Worm (Caenorhabditis elegans) whole organism, young adult: Measurements from ENCODE around the gene hcp-2.

ENCODE experiments used
- C06A6.2 ChIP-seq: fragments of 200-800 bp; sonication (Bioruptor generic); conservative IDR thresholded peaks from 2 replicates; pipeline ENCODE4 v1.3.6; 2022; ENCODE audit warnings: missing genetic modification characterization, missing compliant biosample characterization
- F23B12.7 ChIP-seq: sonication (generic microtip); optimal IDR thresholded peaks from 2 replicates; lab custom pipeline; 2017; ENCODE audit warnings: missing genetic modification characterization, mild to moderate bottlenecking, missing compliant biosample characterization, antibody characterized with exemption, moderate library complexity; ENCODE audit not compliant: insufficient read depth
- F33H1.4 ChIP-seq: fragments of 200-800 bp; sonication (Bioruptor generic); IDR thresholded peaks from 2 replicates; pipeline ENCODE4 v1.3.6; 2022; ENCODE audit warnings: missing genetic modification reagents, missing genetic modification characterization, missing compliant biosample characterization
- F39B2.1 ChIP-seq: fragments of 200-800 bp; sonication (Bioruptor generic); IDR thresholded peaks from 2 replicates; pipeline ENCODE4 v1.3.6; 2022; ENCODE audit warnings: missing genetic modification reagents, missing genetic modification characterization, missing compliant biosample characterization
- F52B5.7 ChIP-seq: sonication (generic microtip); optimal IDR thresholded peaks from 2 replicates; lab custom pipeline; 2016; ENCODE audit warnings: mild to moderate bottlenecking, missing genetic modification characterization, missing compliant biosample characterization
- F57C9.4 ChIP-seq: sonication (generic microtip); optimal IDR thresholded peaks from 2 replicates; lab custom pipeline; 2017; ENCODE audit warnings: mild to moderate bottlenecking, missing genetic modification characterization, missing compliant biosample characterization
- K12H6.12 ChIP-seq: fragments of 200-800 bp; sonication (Bioruptor generic); optimal IDR thresholded peaks from 2 replicates; lab custom pipeline; 2018; ENCODE audit warnings: mild to moderate bottlenecking, missing genetic modification characterization, missing compliant biosample characterization
- T26A5.8 ChIP-seq: sonication (generic microtip); optimal IDR thresholded peaks from 2 replicates; lab custom pipeline; 2016; ENCODE audit warnings: missing genetic modification characterization, missing compliant biosample characterization
- Y53F4B.3 ChIP-seq: fragments of 200-800 bp; sonication (Bioruptor generic); IDR thresholded peaks from 2 replicates; pipeline ENCODE4 v1.3.6; 2022; ENCODE audit warnings: missing genetic modification reagents, missing genetic modification characterization, missing compliant biosample characterization
- ama-1 ChIP-seq, 3 experiments: fragments of 150-350 bp in 1 of 3; sonication (generic microtip) in 2 of 3; optimal IDR thresholded peaks; 2 replicates each; lab custom pipeline; 2014 to 2018; ENCODE audit warnings: missing biosample characterization in 2 of 3, missing genetic modification characterization in 2 of 3, missing genetic modification reagents in 2 of 3
- aptf-3 ChIP-seq: fragments of 200-800 bp; sonication (Bioruptor generic); IDR thresholded peaks from 2 replicates; pipeline ENCODE4 v1.3.6; 2022; ENCODE audit warnings: missing genetic modification characterization, missing compliant biosample characterization
- attf-5 ChIP-seq: fragments of 200-800 bp; sonication (Bioruptor generic); optimal IDR thresholded peaks from 2 replicates; lab custom pipeline; 2018; ENCODE audit warnings: mild to moderate bottlenecking, missing genetic modification characterization, missing compliant biosample characterization
- ccch-3 ChIP-seq: fragments of 200-800 bp; sonication (Bioruptor generic); optimal IDR thresholded peaks from 2 replicates; lab custom pipeline; 2018; ENCODE audit warnings: mild to moderate bottlenecking, missing genetic modification characterization, missing compliant biosample characterization
- ceh-100 ChIP-seq: fragments of 200-800 bp; sonication (Bioruptor generic); IDR thresholded peaks from 2 replicates; pipeline ENCODE4 v1.3.6; 2022; ENCODE audit warnings: missing genetic modification reagents, missing genetic modification characterization, missing compliant biosample characterization
- ceh-27 ChIP-seq: fragments of 200-800 bp; sonication (Bioruptor generic); optimal IDR thresholded peaks from 2 replicates; lab custom pipeline; 2018; ENCODE audit warnings: mild to moderate bottlenecking, missing genetic modification characterization, moderate library complexity, missing compliant biosample characterization
- ceh-58 ChIP-seq: fragments of 200-800 bp; sonication (Bioruptor generic); IDR thresholded peaks from 2 replicates; pipeline ENCODE4 v1.3.6; 2022; ENCODE audit warnings: missing genetic modification characterization, missing compliant biosample characterization
- chd-7 ChIP-seq: sonication (generic microtip); optimal IDR thresholded peaks from 2 replicates; lab custom pipeline; 2016; ENCODE audit warnings: mild to moderate bottlenecking, missing genetic modification characterization, moderate library complexity, missing compliant biosample characterization
- dpl-1 ChIP-seq: fragments of 150-350 bp; optimal IDR thresholded peaks from 2 replicates; lab custom pipeline; 2014; ENCODE audit warnings: missing biosample characterization, missing genetic modification reagents, missing genetic modification characterization
- egrh-3 ChIP-seq: fragments of 200-800 bp; sonication (Bioruptor generic); IDR thresholded peaks from 2 replicates; pipeline ENCODE4 v1.3.6; 2022; ENCODE audit warnings: missing genetic modification reagents, missing genetic modification characterization, missing compliant biosample characterization
- fkh-3 ChIP-seq: sonication (generic microtip); optimal IDR thresholded peaks from 2 replicates; lab custom pipeline; 2016; ENCODE audit warnings: mild to moderate bottlenecking, missing genetic modification characterization, missing compliant biosample characterization
- gei-17 ChIP-seq: fragments of 200-800 bp; sonication (Bioruptor generic); optimal IDR thresholded peaks from 2 replicates; lab custom pipeline; 2018; ENCODE audit warnings: mild to moderate bottlenecking, missing genetic modification characterization, missing compliant biosample characterization
- him-1 ChIP-seq: sonication (generic microtip); optimal IDR thresholded peaks from 2 replicates; lab custom pipeline; 2016; ENCODE audit warnings: missing genotype, missing genetic modification reagents, missing genetic modification characterization, missing compliant biosample characterization
- hmg-1.2 ChIP-seq: fragments of 200-800 bp; sonication (Bioruptor generic); IDR thresholded peaks from 2 replicates; pipeline ENCODE4 v1.3.6; 2022; ENCODE audit warnings: missing genetic modification reagents, missing genetic modification characterization, missing compliant biosample characterization
- hrde-1 ChIP-seq: sonication (generic microtip); optimal IDR thresholded peaks from 2 replicates; lab custom pipeline; 2016; ENCODE audit warnings: missing genetic modification characterization, mild to moderate bottlenecking, missing compliant biosample characterization, moderate library complexity, missing genotype, missing genetic modification reagents, borderline replicate concordance
- let-526 ChIP-seq: fragments of 200-800 bp; sonication (Bioruptor generic); IDR thresholded peaks from 2 replicates; pipeline ENCODE4 v1.3.6; 2022; ENCODE audit warnings: missing genetic modification reagents, missing genetic modification characterization, missing compliant biosample characterization
- let-607 ChIP-seq, 2 experiments: fragments of 200-800 bp in 1 of 2; sonication (Bioruptor generic) in 1 of 2; sonication (generic microtip) in 1 of 2; optimal IDR thresholded peaks; 2 replicates each; lab custom pipeline; 2016 to 2018; ENCODE audit warnings: mild to moderate bottlenecking in 2 of 2, missing compliant biosample characterization in 2 of 2, missing genetic modification characterization in 2 of 2, moderate library complexity in 2 of 2, missing genotype in 1 of 2
- lin-40 ChIP-seq: sonication (generic microtip); optimal IDR thresholded peaks from 2 replicates; lab custom pipeline; 2016; ENCODE audit warnings: missing genetic modification characterization, mild to moderate bottlenecking, missing compliant biosample characterization, missing genotype, missing genetic modification reagents
- lsl-1 ChIP-seq: fragments of 200-800 bp; sonication (Bioruptor generic); optimal IDR thresholded peaks from 2 replicates; lab custom pipeline; 2018; ENCODE audit warnings: mild to moderate bottlenecking, missing genetic modification characterization, moderate library complexity, missing compliant biosample characterization
- madf-6 ChIP-seq: fragments of 200-800 bp; sonication (Bioruptor generic); IDR thresholded peaks from 2 replicates; pipeline ENCODE4 v1.3.6; 2022; ENCODE audit warnings: missing genetic modification reagents, missing genetic modification characterization, missing compliant biosample characterization
- mcd-1 ChIP-seq: fragments of 200-800 bp; sonication (Bioruptor generic); IDR thresholded peaks from 2 replicates; pipeline ENCODE4 v1.3.6; 2022; ENCODE audit warnings: missing genetic modification reagents, missing genetic modification characterization, missing compliant biosample characterization
- nfya-1 ChIP-seq: sonication (generic microtip); optimal IDR thresholded peaks from 2 replicates; lab custom pipeline; 2017; ENCODE audit warnings: antibody characterized with exemption, missing compliant biosample characterization, missing genetic modification characterization, borderline replicate concordance; ENCODE audit not compliant: insufficient read depth
- nfya-2 ChIP-seq: fragments of 200-800 bp; sonication (Bioruptor generic); IDR thresholded peaks from 2 replicates; pipeline ENCODE4 v1.3.6; 2022; ENCODE audit warnings: missing genetic modification reagents, missing genetic modification characterization, missing compliant biosample characterization
- nfyb-1 ChIP-seq: fragments of 200-800 bp; sonication (Bioruptor generic); IDR thresholded peaks from 2 replicates; pipeline ENCODE4 v1.3.6; 2022; ENCODE audit warnings: missing genetic modification reagents, missing genetic modification characterization, missing compliant biosample characterization
- nhr-179 ChIP-seq: sonication (generic microtip); optimal IDR thresholded peaks from 2 replicates; lab custom pipeline; 2016; ENCODE audit warnings: mild to moderate bottlenecking, missing genetic modification characterization, missing compliant biosample characterization
- nhr-80 ChIP-seq: sonication (generic microtip); optimal IDR thresholded peaks from 2 replicates; lab custom pipeline; 2016; ENCODE audit warnings: missing genetic modification characterization, missing compliant biosample characterization
- repo-1 ChIP-seq: sonication (generic microtip); optimal IDR thresholded peaks from 2 replicates; lab custom pipeline; 2017; ENCODE audit warnings: mild to moderate bottlenecking, missing genetic modification characterization, missing compliant biosample characterization
- snpc-1.1 ChIP-seq: sonication (generic microtip); optimal IDR thresholded peaks from 2 replicates; lab custom pipeline; 2017; ENCODE audit warnings: missing genetic modification characterization, mild to moderate bottlenecking, missing compliant biosample characterization, antibody characterized with exemption, moderate library complexity, missing genotype, missing genetic modification reagents; ENCODE audit not compliant: insufficient read depth
- sptf-2 ChIP-seq: fragments of 200-800 bp; sonication (Bioruptor generic); optimal IDR thresholded peaks from 2 replicates; lab custom pipeline; 2018; ENCODE audit warnings: mild to moderate bottlenecking, missing genetic modification characterization, missing compliant biosample characterization
- tbp1 ChIP-seq: fragments of 200-800 bp; sonication (Bioruptor generic); optimal IDR thresholded peaks from 2 replicates; lab custom pipeline; 2018; ENCODE audit warnings: mild to moderate bottlenecking, missing genetic modification characterization, missing compliant biosample characterization
- tlf-1 ChIP-seq: fragments of 200-800 bp; sonication (Bioruptor generic); optimal IDR thresholded peaks from 2 replicates; lab custom pipeline; 2018; ENCODE audit warnings: mild to moderate bottlenecking, missing genetic modification characterization, missing compliant biosample characterization
- unc-130 ChIP-seq: sonication (generic microtip); optimal IDR thresholded peaks from 2 replicates; lab custom pipeline; 2016; ENCODE audit warnings: missing genetic modification reagents, missing genetic modification characterization, missing compliant biosample characterization
- xnd-1 ChIP-seq: sonication (generic microtip); optimal IDR thresholded peaks from 2 replicates; lab custom pipeline; 2016; ENCODE audit warnings: missing genotype, missing genetic modification reagents, missing genetic modification characterization, missing compliant biosample characterization
- zfh-2 ChIP-seq: fragments of 200-800 bp; sonication (Bioruptor generic); conservative IDR thresholded peaks from 2 replicates; pipeline ENCODE4 v1.3.6; 2022; ENCODE audit warnings: missing genetic modification reagents, missing genetic modification characterization, missing compliant biosample characterization
- zim-3 ChIP-seq: sonication (generic microtip); optimal IDR thresholded peaks from 2 replicates; lab custom pipeline; 2017; ENCODE audit warnings: mild to moderate bottlenecking, missing genetic modification characterization, moderate library complexity, missing compliant biosample characterization
- ztf-18 ChIP-seq: sonication (generic microtip); optimal IDR thresholded peaks from 2 replicates; lab custom pipeline; 2016; ENCODE audit warnings: missing genotype, mild to moderate bottlenecking, missing genetic modification characterization, missing compliant biosample characterization
- ztf-28 ChIP-seq: fragments of 200-800 bp; sonication (Bioruptor generic); IDR thresholded peaks from 2 replicates; pipeline ENCODE4 v1.3.6; 2022; ENCODE audit warnings: missing genetic modification reagents, missing genetic modification characterization, missing compliant biosample characterization
- ztf-6 ChIP-seq: fragments of 200-800 bp; sonication (Bioruptor generic); IDR thresholded peaks from 2 replicates; pipeline ENCODE4 v1.3.6; 2022; ENCODE audit warnings: missing genetic modification reagents, missing genetic modification characterization, missing compliant biosample characterization

Gene hcp-2

ce11 chrV:9690728-9691127, 45.1 kb downstream of the hcp-2 start:
- TF ChIP-seq nfya-2 (GFP tag; lab: Robert Waterston, UW) (no peak), zfh-2 (GFP tag; lab: Robert Waterston, UW) (no peak), attf-5 (GFP tag; lab: Kevin White, UChicago) (no peak), nhr-179 (tag; lab: Kevin White, UChicago) (no peak), F33H1.4 (GFP tag; lab: Robert Waterston, UW) (no peak), nfyb-1 (GFP tag; lab: Robert Waterston, UW) (no peak), hmg-1.2 (GFP tag; lab: Robert Waterston, UW) (peak; percentile 41; the same call in 1 of the 2 replicates), chd-7 (tag; lab: Kevin White, UChicago) (no peak), let-607 (tag; optimal IDR thresholded peaks at IDR 0.05; lab: Kevin White, UChicago) (no peak), lsl-1 (GFP tag; lab: Kevin White, UChicago) (peak; percentile 57), F23B12.7 (tag; lab: Kevin White, UChicago) (peak; percentile 38), tbp1 (GFP tag; lab: Kevin White, UChicago) (peak; percentile 4), ceh-58 (GFP tag; lab: Robert Waterston, UW) (no peak), snpc-1.1 (tag; lab: Kevin White, UChicago) (no peak), madf-6 (peak; percentile 49; the same call in 1 of the 2 replicates), lin-40 (tag; lab: Kevin White, UChicago) (no peak), ztf-18 (tag; lab: Kevin White, UChicago) (peak; percentile 12), aptf-3 (GFP tag; lab: Robert Waterston, UW) (no peak), ama-1 (optimal IDR thresholded peaks at IDR 0.05; lab: Kevin White, UChicago) (no peak), ama-1 (GFP tag; optimal IDR thresholded peaks at IDR 0.05; lab: Kevin White, UChicago) (no peak), nfya-1 (no peak), unc-130 (GFP tag; lab: Kevin White, UChicago) (no peak)
- TF ChIP-seq, all 124 proteins: peak for 6

DNA sequence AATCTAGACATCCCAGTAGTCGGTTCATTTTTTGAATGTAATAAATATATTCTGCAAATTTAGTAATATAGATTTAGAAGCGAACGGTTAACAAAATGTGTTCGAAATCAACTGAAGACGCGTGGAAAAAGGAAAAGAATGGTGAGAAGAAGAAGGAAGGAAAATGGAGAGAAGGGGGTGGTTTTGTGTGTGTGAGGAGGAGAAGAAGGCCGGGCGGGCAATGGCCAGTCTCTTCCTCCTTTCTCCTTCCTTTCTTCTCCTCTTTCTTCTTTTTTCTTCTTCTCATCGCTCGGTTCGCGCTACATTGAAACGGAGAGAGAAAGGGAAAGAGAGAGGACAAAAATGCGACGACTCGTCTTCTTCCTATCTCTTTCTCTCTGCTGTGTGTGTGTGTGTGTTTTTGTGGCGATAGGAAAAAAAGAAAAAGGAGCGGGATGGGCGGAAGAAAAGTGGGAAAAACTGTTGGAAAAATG, 46.5 kb downstream of the hcp-2 start, which contains the start of gene ztf-9:
Gene ztf-9 (minus strand): TSS at position 51 of the 473 bp plus-strand sequence.
- no peak for TF ChIP-seq nfya-1
- TF ChIP-seq ceh-27 (GFP tag; lab: Kevin White, UChicago): peak; percentile 5
- TF ChIP-seq tlf-1 (GFP tag; lab: Kevin White, UChicago): no peak
- TF ChIP-seq nhr-80 (tag; lab: Kevin White, UChicago): peak; percentile 30
- no peak for TF ChIP-seq him-1 (tag; lab: Kevin White, UChicago)
- TF ChIP-seq lin-40 (tag; lab: Kevin White, UChicago): peak; percentile 42
- TF ChIP-seq sptf-2 (GFP tag; lab: Kevin White, UChicago): no peak
- TF ChIP-seq C06A6.2 (GFP tag; lab: Robert Waterston, UW): no peak
- TF ChIP-seq ztf-6 (GFP tag; lab: Robert Waterston, UW): no peak
- peak; percentile 33 for TF ChIP-seq attf-5 (GFP tag; lab: Kevin White, UChicago)
- no peak for TF ChIP-seq fkh-3 (tag; lab: Kevin White, UChicago)
- no peak for TF ChIP-seq ztf-28 (GFP tag; lab: Robert Waterston, UW)
- TF ChIP-seq F52B5.7 (tag; lab: Kevin White, UChicago): no peak
- TF ChIP-seq dpl-1 (GFP tag; lab: Kevin White, UChicago): no peak
- no peak for TF ChIP-seq hrde-1 (tag; lab: Kevin White, UChicago)
- TF ChIP-seq egrh-3 (GFP tag; lab: Robert Waterston, UW): peak; percentile 69
- no peak for TF ChIP-seq ccch-3
- TF ChIP-seq Y53F4B.3 (GFP tag; lab: Robert Waterston, UW): no peak
- no peak for TF ChIP-seq let-526 (GFP tag; lab: Robert Waterston, UW)
- no peak for TF ChIP-seq ceh-100
- peak; percentile 35; the same call in 1 of the 2 replicates for TF ChIP-seq mcd-1 (GFP tag; lab: Robert Waterston, UW)
- no peak for TF ChIP-seq gei-17 (GFP tag; lab: Kevin White, UChicago)
- no peak for TF ChIP-seq F39B2.1 (GFP tag; lab: Robert Waterston, UW)
- TF ChIP-seq zim-3 (tag; lab: Kevin White, UChicago): no peak
- TF ChIP-seq K12H6.12 (tag; lab: Kevin White, UChicago): peak; percentile 26
- no peak for TF ChIP-seq T26A5.8 (tag; lab: Kevin White, UChicago)
- no peak for TF ChIP-seq F57C9.4 (tag; lab: Kevin White, UChicago)
- peak; percentile 23 for TF ChIP-seq repo-1 (tag; lab: Kevin White, UChicago)
- TF ChIP-seq nfya-2 (GFP tag; lab: Robert Waterston, UW): no peak
- TF ChIP-seq xnd-1 (tag; lab: Kevin White, UChicago): no peak
